Worm (Caenorhabditis elegans) whole organism, L4 larva: ENCODE data around the gene wdr-5.2.

Source experiments
- R02D3.7 ChIP-seq: fragments of 150-350 bp; sonication (generic microtip); optimal IDR thresholded peaks from 3 replicates; lab custom pipeline; 2014; ENCODE audit warnings: missing biosample characterization, missing genetic modification characterization
- ama-1 ChIP-seq: fragments of 150-350 bp; optimal IDR thresholded peaks from 2 replicates; lab custom pipeline; 2014; ENCODE audit warnings: inconsistent platforms, mixed read lengths
- ceh-28 ChIP-seq: fragments of 150-350 bp; optimal IDR thresholded peaks from 2 replicates; lab custom pipeline; 2014; ENCODE audit warnings: missing biosample characterization, missing genetic modification reagents, missing genetic modification characterization
- daf-12 ChIP-seq: fragments of 150-350 bp; optimal IDR thresholded peaks from 2 replicates; lab custom pipeline; 2014; ENCODE audit warnings: missing biosample characterization, missing genetic modification reagents, missing genetic modification characterization
- nhr-102 ChIP-seq: sonication (generic microtip); optimal IDR thresholded peaks from 2 replicates; lab custom pipeline; 2016; ENCODE audit warnings: mild to moderate bottlenecking, missing genetic modification characterization, moderate library complexity, missing compliant biosample characterization
- nhr-25 ChIP-seq: sonication (generic microtip); optimal IDR thresholded peaks from 2 replicates; lab custom pipeline; 2017; ENCODE audit warnings: missing genetic modification characterization, mild to moderate bottlenecking, missing compliant biosample characterization, antibody characterized with exemption, moderate library complexity, borderline replicate concordance; ENCODE audit not compliant: insufficient read depth
- skn-1 ChIP-seq: fragments of 150-350 bp; optimal IDR thresholded peaks from 2 replicates; lab custom pipeline; 2014; ENCODE audit warnings: missing biosample characterization, missing genetic modification characterization

- TF ChIP-seq nhr-25, result no peak
- no peak for TF ChIP-seq skn-1 (tag; lab: Kevin White, UChicago)
- no peak for TF ChIP-seq daf-12 (tag; lab: Kevin White, UChicago)
- TF ChIP-seq ceh-28 (tag; lab: Kevin White, UChicago), result no peak
- no peak for TF ChIP-seq ama-1
- TF ChIP-seq R02D3.7 (tag; lab: Kevin White, UChicago), result no peak
- TF ChIP-seq nhr-102 (tag; lab: Kevin White, UChicago), result no peak
Measured at ce11 chrX:14303078-14303477, 46.8 kb upstream of the wdr-5.2 start, which contains the start of gene C11H1.5.
